Worm (Caenorhabditis elegans) whole organism, L2 larva: Measurements from ENCODE around the gene lido-10.

ENCODE experiments used
- F13H6.1 ChIP-seq: sonication (generic microtip); optimal IDR thresholded peaks from 2 replicates; lab custom pipeline; 2016; ENCODE audit warnings: missing genetic modification characterization, missing compliant biosample characterization
- elt-1 ChIP-seq: fragments of 150-350 bp; optimal IDR thresholded peaks from 2 replicates; lab custom pipeline; 2014; ENCODE audit warnings: missing biosample characterization, missing genetic modification characterization
- elt-3 ChIP-seq: sonication (generic microtip); optimal IDR thresholded peaks from 2 replicates; lab custom pipeline; 2017; ENCODE audit warnings: missing biosample characterization, missing genetic modification characterization
- lin-13 ChIP-seq: fragments of 150-350 bp; optimal IDR thresholded peaks from 2 replicates; lab custom pipeline; 2014; ENCODE audit warnings: missing biosample characterization, missing genetic modification reagents, missing genetic modification characterization
- lsy-2 ChIP-seq, 2 experiments: fragments of 150-350 bp in 1 of 2; sonication (generic microtip) in 1 of 2; optimal IDR thresholded peaks; 2 replicates each; lab custom pipeline; 2014 to 2017; ENCODE audit warnings: missing biosample characterization in 2 of 2, missing genetic modification characterization in 2 of 2
- skn-1 ChIP-seq: sonication (generic microtip); optimal IDR thresholded peaks from 2 replicates; lab custom pipeline; 2017; ENCODE audit warnings: missing biosample characterization, missing genetic modification characterization
- snpc-4 ChIP-seq: fragments of 150-350 bp; optimal IDR thresholded peaks from 2 replicates; lab custom pipeline; 2014; ENCODE audit warnings: missing biosample characterization, missing genetic modification characterization
- unc-62 ChIP-seq: fragments of 150-350 bp; optimal IDR thresholded peaks from 2 replicates; lab custom pipeline; 2014; ENCODE audit warnings: missing biosample characterization, missing genetic modification reagents, missing genetic modification characterization
- ztf-4 ChIP-seq: fragments of 150-350 bp; optimal IDR thresholded peaks from 2 replicates; lab custom pipeline; 2014; ENCODE audit warnings: missing biosample characterization, missing genetic modification characterization

DNA sequence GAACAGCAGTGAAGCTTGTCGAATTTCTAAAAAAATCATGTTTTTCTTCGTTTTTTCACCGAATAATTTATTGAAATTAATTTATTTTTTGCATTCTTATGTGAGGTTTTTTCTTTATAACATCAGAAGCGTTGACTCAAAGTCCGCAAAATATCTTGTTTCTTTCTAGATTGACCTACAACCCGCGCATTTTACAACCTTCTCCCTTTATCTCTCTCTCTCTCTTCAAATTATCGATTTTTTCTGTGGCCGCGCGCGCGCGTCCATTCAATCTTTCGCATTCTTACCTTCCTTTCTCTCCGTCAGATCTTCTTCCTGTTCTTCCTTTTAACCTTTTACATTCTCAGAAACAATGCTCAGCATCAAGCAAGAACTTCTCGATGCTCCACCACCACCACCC lies 3.2 kb downstream of the lido-10 start, which contains the start of gene lido-12:
- no peak for TF ChIP-seq F13H6.1 (tag; lab: Kevin White, UChicago)
- TF ChIP-seq skn-1 (tag; lab: Kevin White, UChicago), result no peak
- TF ChIP-seq ztf-4 (tag; lab: Kevin White, UChicago), result no peak
- TF ChIP-seq lin-13 (GFP tag; lab: Kevin White, UChicago), result no peak
- TF ChIP-seq unc-62 (GFP tag; lab: Kevin White, UChicago), result no peak
- no peak for TF ChIP-seq lsy-2 (tag; optimal IDR thresholded peaks at IDR 0.05; lab: Kevin White, UChicago)
- no peak for TF ChIP-seq elt-3
- TF ChIP-seq elt-1 (tag; lab: Kevin White, UChicago), result no peak
- TF ChIP-seq snpc-4, result no peak
